Worm (Caenorhabditis elegans): Measurements from ENCODE around the gene nhr-42.

DNA sequence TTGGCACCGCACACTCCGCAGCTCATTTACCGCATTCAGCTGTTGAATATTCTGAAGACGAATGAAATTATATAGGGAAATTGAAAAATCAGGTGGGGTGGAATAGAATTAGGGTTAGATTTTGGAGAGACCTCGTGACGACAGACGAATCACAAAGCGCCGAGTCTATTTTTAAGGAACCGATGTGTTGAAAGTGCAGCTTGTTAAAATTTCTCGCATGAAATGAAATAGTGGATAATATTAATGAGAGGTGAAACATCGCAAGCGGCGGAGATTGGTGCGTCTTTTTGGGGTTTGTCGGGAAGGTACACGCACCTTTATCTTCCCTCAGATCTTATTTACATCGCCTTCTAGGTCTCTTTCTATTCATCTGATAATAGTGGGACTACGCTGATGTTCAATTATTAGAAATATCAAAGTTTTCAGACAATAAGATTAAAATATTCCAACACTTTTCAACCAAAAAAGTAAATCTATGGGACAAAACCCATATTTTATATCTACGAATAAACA, 8.9 kb upstream of the nhr-42 start, which contains the start of gene nhr-140:
- TF ChIP-seq cog-1 (tag; optimal IDR thresholded peaks at IDR 0.05), result no peak
- TF ChIP-seq flt-1 (GFP tag; IDR thresholded peaks at IDR 0.05), result no peak
- TF ChIP-seq tab-1 (GFP tag; IDR thresholded peaks at IDR 0.05), result no peak
- no peak for TF ChIP-seq ztf-29 (GFP tag; IDR thresholded peaks at IDR 0.05)
- TF ChIP-seq ref-1 (GFP tag; conservative IDR thresholded peaks at IDR 0.05), result no peak
- no peak for TF ChIP-seq klf-2 (GFP tag; conservative IDR thresholded peaks at IDR 0.05)
- no peak for TF ChIP-seq T22C8.4 (GFP tag; IDR thresholded peaks at IDR 0.05)
- no peak for TF ChIP-seq med-1 (GFP tag; optimal IDR thresholded peaks at IDR 0.05; ENCODE audit: insufficient read depth)
- TF ChIP-seq ztf-23 (GFP tag; IDR thresholded peaks at IDR 0.05), result no peak

All from whole organism, midembryonic.